Worm (Caenorhabditis elegans): ENCODE data around the gene Y39G8B.9.

Y39G8B.9 gene

DNA sequence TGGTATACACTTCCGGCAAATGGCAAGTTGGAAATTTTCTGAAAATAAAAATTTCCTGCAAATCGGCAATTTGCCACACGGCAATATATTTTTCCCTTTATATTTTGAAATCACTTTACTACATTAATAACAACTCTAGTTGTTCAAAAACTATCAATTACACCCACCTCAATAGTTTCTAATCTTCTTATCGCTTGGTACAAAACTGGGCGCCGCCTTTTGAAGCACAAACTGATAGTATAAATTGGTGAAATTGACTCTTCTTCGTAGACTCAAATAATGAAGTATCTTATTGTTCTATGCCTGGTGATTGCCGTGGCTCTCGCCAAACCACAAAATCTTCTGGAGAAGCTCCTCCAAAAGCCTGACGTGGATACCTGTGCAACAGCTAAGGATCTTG lies at the start of gene Y39G8B.9:
Y39G8B.9 (plus strand) TSS at position 269 of the 400 bp plus-strand sequence.
- peak; percentile 25 for TF ChIP-seq nhr-80 (tag; optimal IDR thresholded peaks at IDR 0.05)
- no peak for TF ChIP-seq bed-2 (GFP tag; IDR thresholded peaks at IDR 0.05)

DNA sequence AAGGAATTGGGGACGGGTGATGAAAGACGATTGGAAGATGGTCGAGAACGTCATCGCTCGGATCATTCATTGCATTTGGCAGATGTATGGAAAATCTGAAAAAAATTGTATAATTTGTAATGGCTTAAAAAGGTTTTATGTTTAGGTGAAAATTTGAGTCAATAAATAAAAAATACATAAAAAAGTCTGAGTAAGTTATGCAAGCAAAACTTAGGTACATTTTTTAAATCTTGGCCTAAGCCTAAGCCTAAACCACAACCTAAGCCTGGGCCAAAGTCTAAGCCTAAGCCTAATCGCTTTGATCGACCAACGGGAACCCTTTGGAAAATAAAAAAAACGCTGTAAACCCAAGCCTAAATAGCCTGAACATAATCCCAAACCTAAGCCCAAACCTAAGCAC lies 49.2 kb upstream of the Y39G8B.9 start, which contains the start of gene hot-3:
hot-3 (minus strand) TSS at position 101 of the 400 bp plus-strand sequence.
- TF ChIP-seq let-526 (GFP tag; IDR thresholded peaks at IDR 0.05) (no peak), nhr-27 (tag; optimal IDR thresholded peaks at IDR 0.05) (no peak), K12H6.12 (tag; optimal IDR thresholded peaks at IDR 0.05) (no peak), ztf-18 (tag; optimal IDR thresholded peaks at IDR 0.05) (no peak), snpc-3.4 (tag; optimal IDR thresholded peaks at IDR 0.05) (no peak), hmg-1.2 (GFP tag; IDR thresholded peaks at IDR 0.05) (no peak), atf-7 (tag; optimal IDR thresholded peaks at IDR 0.05) (no peak), ceh-27 (GFP tag; optimal IDR thresholded peaks at IDR 0.05) (no peak), dox-1 (GFP tag; IDR thresholded peaks at IDR 0.05) (no peak), F10E7.11 (tag; optimal IDR thresholded peaks at IDR 0.05) (no peak), ceh-91 (GFP tag; IDR thresholded peaks at IDR 0.05) (no peak), nhr-120 (GFP tag; IDR thresholded peaks at IDR 0.05) (no peak), B0035.1 (tag; optimal IDR thresholded peaks at IDR 0.05) (no peak), nhr-179 (tag; optimal IDR thresholded peaks at IDR 0.05) (no peak), him-1 (tag; optimal IDR thresholded peaks at IDR 0.05) (no peak), B0336.3 (GFP tag; IDR thresholded peaks at IDR 0.05) (no peak)

DNA sequence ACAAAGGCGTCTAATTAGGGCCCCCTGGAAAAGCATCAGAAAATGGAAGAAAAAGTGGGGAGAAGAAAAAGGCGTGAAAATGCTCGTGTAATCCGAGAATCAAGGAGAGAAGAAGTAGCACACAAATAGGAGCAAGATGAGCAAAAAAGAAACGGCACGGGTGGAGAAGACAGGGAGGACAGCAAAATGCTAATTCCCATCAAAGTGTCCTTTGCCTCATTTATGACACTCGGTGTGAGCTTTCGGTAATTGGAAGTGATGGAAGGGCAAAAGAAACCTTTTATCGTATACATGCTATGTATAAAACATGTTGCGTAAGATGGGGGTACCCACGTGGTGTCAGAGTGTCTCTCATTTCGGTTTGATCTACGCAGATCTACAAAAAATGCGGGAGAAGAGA lies 47.6 kb upstream of the Y39G8B.9 start:
- TF ChIP-seq nhr-120 (GFP tag; IDR thresholded peaks at IDR 0.05) = no peak
- TF ChIP-seq rec-8 (tag; optimal IDR thresholded peaks at IDR 0.05) = no peak
- TF ChIP-seq lir-1 (GFP tag; conservative IDR thresholded peaks at IDR 0.05) = no peak
- no peak for TF ChIP-seq dpff-1 (tag; optimal IDR thresholded peaks at IDR 0.05)
- no peak for TF ChIP-seq akir-1 (GFP tag; optimal IDR thresholded peaks at IDR 0.05)
- no peak for TF ChIP-seq Y95B8A.8 (GFP tag; IDR thresholded peaks at IDR 0.05)
- no peak for TF ChIP-seq F55B11.4 (tag; optimal IDR thresholded peaks at IDR 0.05; ENCODE audit: borderline replicate concordance, insufficient read depth)
- TF ChIP-seq snpc-1.1 (tag; optimal IDR thresholded peaks at IDR 0.05; ENCODE audit: insufficient read depth) = no peak
- no peak for TF ChIP-seq ama-1 (optimal IDR thresholded peaks at IDR 0.05)
- TF ChIP-seq ama-1 (GFP tag; optimal IDR thresholded peaks at IDR 0.05) = no peak
- no peak for TF ChIP-seq Y53F4B.3 (GFP tag; IDR thresholded peaks at IDR 0.05)
- no peak for TF ChIP-seq lsy-27 (tag; optimal IDR thresholded peaks at IDR 0.05; ENCODE audit: borderline replicate concordance, insufficient read depth)
- no peak for TF ChIP-seq dox-1 (GFP tag; IDR thresholded peaks at IDR 0.05)
- no peak for TF ChIP-seq rpc-1 (optimal IDR thresholded peaks at IDR 0.05)
- no peak for TF ChIP-seq rpc-1 (tag; optimal IDR thresholded peaks at IDR 0.05)
- TF ChIP-seq rcor-1 (GFP tag; IDR thresholded peaks at IDR 0.05) = no peak
- no peak for TF ChIP-seq cebp-2 (GFP tag; IDR thresholded peaks at IDR 0.05)

DNA sequence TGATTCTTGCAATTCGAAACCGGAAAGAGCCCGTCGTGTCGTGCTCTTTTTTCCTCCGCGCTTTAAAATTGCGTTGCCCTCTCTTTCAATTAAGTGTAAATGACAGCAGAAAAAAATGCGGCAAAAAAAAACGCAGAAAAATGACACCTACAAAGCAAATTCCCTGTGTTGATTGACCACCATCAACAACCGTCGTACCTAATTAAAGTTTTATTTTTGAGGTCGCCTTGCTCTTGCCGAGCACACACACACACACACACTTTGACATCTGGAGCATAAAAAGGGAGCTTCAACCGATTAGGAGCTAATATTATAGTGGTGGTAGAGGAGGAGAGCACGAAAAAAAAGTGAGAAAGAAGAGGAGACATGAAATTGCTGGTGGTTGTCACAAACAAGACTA lies 45.3 kb upstream of the Y39G8B.9 start:
- no peak for TF ChIP-seq bed-1 (GFP tag; IDR thresholded peaks at IDR 0.05)
- no peak for TF ChIP-seq Y53G8AR.9 (GFP tag; conservative IDR thresholded peaks at IDR 0.05)
- TF ChIP-seq madf-10 (tag; optimal IDR thresholded peaks at IDR 0.05) = no peak
- TF ChIP-seq nhr-179 (tag; optimal IDR thresholded peaks at IDR 0.05) = no peak
- no peak for TF ChIP-seq ceh-91 (GFP tag; IDR thresholded peaks at IDR 0.05)
- no peak for TF ChIP-seq F55B11.4 (tag; optimal IDR thresholded peaks at IDR 0.05; ENCODE audit: borderline replicate concordance, insufficient read depth)
- no peak for TF ChIP-seq sptf-2 (GFP tag; optimal IDR thresholded peaks at IDR 0.05)
- TF ChIP-seq ceh-79 (tag; optimal IDR thresholded peaks at IDR 0.05) = no peak

All from whole organism, young adult.